Worm (Caenorhabditis elegans) whole organism, L4 larva: ENCODE results near the gene hex-2.

ENCODE experiments used
- F10B5.3 ChIP-seq: sonication (generic microtip); optimal IDR thresholded peaks from 2 replicates; lab custom pipeline; 2016; ENCODE audit warnings: mild to moderate bottlenecking, missing genetic modification characterization, missing compliant biosample characterization
- F37D6.2 ChIP-seq: sonication (generic microtip); optimal IDR thresholded peaks from 2 replicates; lab custom pipeline; 2016; ENCODE audit warnings: mild to moderate bottlenecking, missing genetic modification characterization, missing compliant biosample characterization
- F49E8.2 ChIP-seq: sonication (generic microtip); optimal IDR thresholded peaks from 2 replicates; lab custom pipeline; 2016; ENCODE audit warnings: missing compliant biosample characterization, mild to moderate bottlenecking, missing genetic modification characterization, borderline replicate concordance
- Y5F2A.4 ChIP-seq: fragments of 200-800 bp; sonication (Bioruptor generic); optimal IDR thresholded peaks from 2 replicates; lab custom pipeline; 2018; ENCODE audit warnings: mild to moderate bottlenecking, missing genetic modification characterization, missing compliant biosample characterization
- ZK546.5 ChIP-seq, 2 experiments: sonication (generic microtip); optimal IDR thresholded peaks; 2 replicates each; lab custom pipeline; 2017; ENCODE audit warnings: missing biosample characterization in 2 of 2, missing genetic modification characterization in 2 of 2
- aha-1 ChIP-seq: fragments of 150-350 bp; peaks from one replicate; lab custom pipeline; 2014; ENCODE audit warnings: missing biosample characterization, missing genetic modification characterization
- aly-2 ChIP-seq: sonication (generic microtip); optimal IDR thresholded peaks from 2 replicates; lab custom pipeline; 2018; ENCODE audit warnings: missing biosample characterization, missing genetic modification characterization
- ama-1 ChIP-seq: fragments of 150-350 bp; optimal IDR thresholded peaks from 2 replicates; lab custom pipeline; 2014; ENCODE audit warnings: inconsistent platforms, mixed read lengths
- arid-1 ChIP-seq: fragments of 200-800 bp; sonication (Bioruptor generic); conservative IDR thresholded peaks from 2 replicates; pipeline ENCODE4 v1.3.6; 2022; ENCODE audit warnings: missing genetic modification reagents, missing genetic modification characterization, missing compliant biosample characterization
- ceh-82 ChIP-seq: sonication (generic microtip); optimal IDR thresholded peaks from 2 replicates; lab custom pipeline; 2017; ENCODE audit warnings: missing biosample characterization, missing genetic modification characterization
- ces-1 ChIP-seq: fragments of 150-350 bp; sonication (generic microtip); optimal IDR thresholded peaks from 4 replicates; lab custom pipeline; 2014; ENCODE audit warnings: missing biosample characterization, missing genetic modification reagents, missing genetic modification characterization
- ctbp-1 ChIP-seq: fragments of 200-800 bp; sonication (Bioruptor generic); IDR thresholded peaks from 2 replicates; pipeline ENCODE4 v1.3.6; 2022; ENCODE audit warnings: missing genetic modification reagents, missing genetic modification characterization, missing compliant biosample characterization
- daf-16 ChIP-seq, 3 experiments: sonication (generic microtip); optimal IDR thresholded peaks; 2 replicates each; lab custom pipeline; 2016 to 2017; ENCODE audit warnings: missing genetic modification characterization in 3 of 3, missing genetic modification reagents in 3 of 3, mild to moderate bottlenecking in 2 of 3, missing compliant biosample characterization in 2 of 3, missing biosample characterization in 1 of 3, moderate library complexity in 1 of 3
- daf-19 ChIP-seq: fragments of 200-800 bp; sonication (Bioruptor generic); conservative IDR thresholded peaks from 2 replicates; pipeline ENCODE4 v1.3.6; 2022; ENCODE audit warnings: missing genetic modification characterization, missing compliant biosample characterization
- daf-8 ChIP-seq: fragments of 200-800 bp; sonication (Bioruptor generic); IDR thresholded peaks from 2 replicates; pipeline ENCODE4 v1.3.6; 2022; ENCODE audit warnings: missing genetic modification characterization, missing compliant biosample characterization
- dmd-6 ChIP-seq: fragments of 200-800 bp; sonication (Bioruptor generic); IDR thresholded peaks from 2 replicates; pipeline ENCODE4 v1.3.6; 2022; ENCODE audit warnings: missing genetic modification reagents, missing genetic modification characterization, missing compliant biosample characterization
- fkh-10 ChIP-seq: fragments of 150-350 bp; optimal IDR thresholded peaks from 2 replicates; lab custom pipeline; 2014; ENCODE audit warnings: missing biosample characterization, missing genetic modification reagents, missing genetic modification characterization
- hlh-11 ChIP-seq: fragments of 200-800 bp; sonication (Bioruptor generic); optimal IDR thresholded peaks from 2 replicates; lab custom pipeline; 2018; ENCODE audit warnings: mild to moderate bottlenecking, missing genetic modification characterization, missing compliant biosample characterization
- hlh-30 ChIP-seq: sonication (generic microtip); optimal IDR thresholded peaks from 2 replicates; lab custom pipeline; 2017; ENCODE audit warnings: antibody characterized with exemption, mild to moderate bottlenecking, missing genetic modification characterization, missing compliant biosample characterization; ENCODE audit not compliant: insufficient read depth
- lim-7 ChIP-seq: fragments of 200-800 bp; sonication (Bioruptor generic); IDR thresholded peaks from 2 replicates; pipeline ENCODE4 v1.3.6; 2022; ENCODE audit warnings: missing genetic modification characterization, missing compliant biosample characterization
- lin-38 ChIP-seq: fragments of 200-800 bp; sonication (Bioruptor generic); IDR thresholded peaks from 2 replicates; pipeline ENCODE4 v1.3.6; 2022; ENCODE audit warnings: missing genetic modification reagents, missing genetic modification characterization, missing compliant biosample characterization
- lin-39 ChIP-seq: fragments of 150-350 bp; optimal IDR thresholded peaks from 2 replicates; lab custom pipeline; 2014; ENCODE audit warnings: missing biosample characterization, missing genetic modification reagents, missing genetic modification characterization
- lsy-2 ChIP-seq, 2 experiments: fragments of 150-350 bp in 1 of 2; sonication (generic microtip) in 1 of 2; optimal IDR thresholded peaks; 2 replicates each; lab custom pipeline; 2014 to 2017; ENCODE audit warnings: missing biosample characterization in 2 of 2, missing genetic modification characterization in 2 of 2
- mdl-1 ChIP-seq, 2 experiments: fragments of 150-350 bp in 1 of 2; sonication (generic microtip) in 1 of 2; optimal IDR thresholded peaks; 2 replicates each; lab custom pipeline; 2014 to 2017; ENCODE audit warnings: missing biosample characterization in 2 of 2, missing genetic modification characterization in 2 of 2
- mep-1 ChIP-seq: fragments of 150-350 bp; sonication (generic microtip); optimal IDR thresholded peaks from 3 replicates; lab custom pipeline; 2014; ENCODE audit warnings: missing biosample characterization, missing genetic modification characterization
- mes-2 ChIP-seq: sonication (generic microtip); optimal IDR thresholded peaks from 2 replicates; lab custom pipeline; 2016; ENCODE audit warnings: missing genotype, mild to moderate bottlenecking, missing genetic modification characterization, missing compliant biosample characterization; ENCODE audit not compliant: poor library complexity, severe bottlenecking
- mxl-3 ChIP-seq: fragments of 200-800 bp; sonication (Bioruptor generic); optimal IDR thresholded peaks from 2 replicates; lab custom pipeline; 2018; ENCODE audit warnings: mild to moderate bottlenecking, missing genetic modification characterization, missing compliant biosample characterization
- nhr-25 ChIP-seq: sonication (generic microtip); optimal IDR thresholded peaks from 2 replicates; lab custom pipeline; 2017; ENCODE audit warnings: missing genetic modification characterization, mild to moderate bottlenecking, missing compliant biosample characterization, antibody characterized with exemption, moderate library complexity, borderline replicate concordance; ENCODE audit not compliant: insufficient read depth
- nhr-28 ChIP-seq: fragments of 150-350 bp; optimal IDR thresholded peaks from 2 replicates; lab custom pipeline; 2014; ENCODE audit warnings: missing biosample characterization, missing genetic modification characterization
- saeg-2 ChIP-seq: fragments of 200-800 bp; sonication (Bioruptor generic); IDR thresholded peaks from 2 replicates; pipeline ENCODE4 v1.3.6; 2022; ENCODE audit warnings: missing genetic modification reagents, missing genetic modification characterization, missing compliant biosample characterization
- spr-1 ChIP-seq: sonication (generic microtip); optimal IDR thresholded peaks from 2 replicates; lab custom pipeline; 2016; ENCODE audit warnings: mild to moderate bottlenecking, missing genetic modification characterization, missing compliant biosample characterization
- spr-3 ChIP-seq: fragments of 200-800 bp; sonication (Bioruptor generic); optimal IDR thresholded peaks from 2 replicates; lab custom pipeline; 2018; ENCODE audit warnings: mild to moderate bottlenecking, missing genetic modification characterization, missing compliant biosample characterization
- tra-1 ChIP-seq: fragments of 200-800 bp; sonication (Bioruptor generic); IDR thresholded peaks from 2 replicates; pipeline ENCODE4 v1.3.6; 2022; ENCODE audit warnings: missing genetic modification reagents, missing genetic modification characterization, missing compliant biosample characterization
- unc-62 ChIP-seq, 3 experiments: fragments of 150-350 bp in 1 of 3; sonication (generic microtip); optimal IDR thresholded peaks in 2 of 3; peaks in 1 of 3; 1 replicate in 1 of 3; 2 replicates in 2 of 3; lab custom pipeline; 2014 to 2017; ENCODE audit warnings: missing biosample characterization in 3 of 3, missing genetic modification characterization in 3 of 3, missing genetic modification reagents in 3 of 3, missing genotype in 1 of 3
- zfp-2 ChIP-seq: sonication (generic microtip); optimal IDR thresholded peaks from 2 replicates; lab custom pipeline; 2016; ENCODE audit warnings: mild to moderate bottlenecking, missing genetic modification characterization, missing compliant biosample characterization
- ztf-11 ChIP-seq: fragments of 150-350 bp; optimal IDR thresholded peaks from 2 replicates; lab custom pipeline; 2014; ENCODE audit warnings: missing biosample characterization, missing genetic modification characterization
- ztf-7 ChIP-seq: fragments of 150-350 bp; optimal IDR thresholded peaks from 2 replicates; lab custom pipeline; 2014; ENCODE audit warnings: missing biosample characterization, missing genetic modification characterization

The hex-2 gene

ce11 chrV:5684534-5684933, 30.3 kb downstream of the hex-2 start, which contains the start of the genes hmgs-1 and F25B4.4 (continued):
- TF ChIP-seq mep-1 (peak; percentile 95), ZK546.5 (tag; optimal IDR thresholded peaks at IDR 0.05; lab: Kevin White, UChicago) (peak in 1 of 2 experiments; percentile 21), mdl-1 (tag; optimal IDR thresholded peaks at IDR 0.05; lab: Kevin White, UChicago) (peak in 1 of 2 experiments; percentile 72), daf-8 (GFP tag; lab: Robert Waterston, UW) (no peak), ctbp-1 (GFP tag; lab: Robert Waterston, UW) (peak; percentile 62), spr-1 (tag; lab: Kevin White, UChicago) (peak; percentile 48), ama-1 (lab: Kevin White, UChicago) (peak; percentile 62), Y5F2A.4 (GFP tag; lab: Kevin White, UChicago) (no peak), ces-1 (GFP tag; lab: Kevin White, UChicago) (peak; percentile 7), daf-19 (GFP tag; lab: Robert Waterston, UW) (no peak), ztf-11 (tag; lab: Kevin White, UChicago) (no peak), F10B5.3 (no peak)

DNA sequence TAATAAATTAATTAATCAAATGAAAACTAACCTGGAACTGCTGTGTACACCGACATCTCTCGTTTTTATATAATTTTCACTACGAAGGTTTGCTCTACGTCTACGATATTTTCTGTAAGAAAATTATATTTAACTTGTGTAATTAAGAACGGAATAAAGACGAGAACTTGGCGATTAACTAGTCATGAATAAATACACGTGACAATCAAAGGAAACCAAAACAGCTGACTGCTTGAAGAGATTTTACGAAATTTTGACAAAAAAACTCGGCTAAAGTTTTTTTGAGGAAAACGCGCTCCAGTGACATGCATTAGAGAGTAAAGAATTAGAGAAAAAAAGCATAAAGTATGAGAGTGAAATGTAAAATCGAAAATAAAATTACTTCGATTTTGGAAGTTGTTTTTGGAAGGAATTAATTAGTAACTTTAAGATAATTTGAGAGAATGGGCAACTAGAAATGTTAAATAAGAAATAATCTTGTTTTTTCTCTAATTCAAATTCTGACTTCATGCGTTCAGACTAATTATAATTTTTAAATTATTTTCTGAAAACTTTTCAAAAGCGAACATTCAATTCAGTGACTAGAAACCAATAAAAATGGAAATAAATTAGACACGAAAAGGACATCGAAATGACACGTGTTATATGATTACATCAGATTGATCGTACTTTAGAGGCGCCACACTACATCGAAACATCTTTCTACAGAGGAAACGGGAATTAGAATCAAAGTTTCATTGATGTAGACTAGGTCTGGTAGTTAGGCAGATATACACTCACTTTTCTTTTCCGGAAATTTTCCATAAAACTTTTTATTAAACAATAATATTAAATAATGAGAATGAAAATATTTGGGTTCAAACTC, 33.1 kb downstream of the hex-2 start, which contains the start of gene F25B4.7:
Gene F25B4.7 (minus strand): TSS at position 112 of the 865 bp plus-strand sequence.
- TF ChIP-seq lsy-2 (tag; optimal IDR thresholded peaks at IDR 0.05; lab: Kevin White, UChicago) (peak in 1 of 2 experiments; percentile 13), fkh-10 (GFP tag; lab: Kevin White, UChicago) (no peak), spr-3 (GFP tag; lab: Kevin White, UChicago) (no peak), zfp-2 (tag; lab: Kevin White, UChicago) (no peak), aha-1 (tag; lab: Kevin White, UChicago) (peak; percentile 71), lin-38 (GFP tag; lab: Robert Waterston, UW) (peak; percentile 45), arid-1 (GFP tag; lab: Robert Waterston, UW) (no peak), mdl-1 (tag; optimal IDR thresholded peaks at IDR 0.05; lab: Kevin White, UChicago) (peak in 1 of 2 experiments; percentile 64), nhr-25 (no peak), hlh-11 (tag; lab: Kevin White, UChicago) (peak; percentile 11), tra-1 (GFP tag; lab: Robert Waterston, UW) (no peak), F49E8.2 (tag; lab: Kevin White, UChicago) (no peak), lin-39 (tag; lab: Kevin White, UChicago) (no peak), unc-62 (GFP tag; optimal IDR thresholded peaks at IDR 0.05 in 1 of 2; lab: Kevin White, UChicago) (peak in 1 of 2 experiments; percentile 43), unc-62 (tag; optimal IDR thresholded peaks at IDR 0.05; lab: Kevin White, UChicago) (no peak), hlh-30 (tag; lab: Kevin White, UChicago) (peak; percentile 50), daf-16 (GFP tag; optimal IDR thresholded peaks at IDR 0.05; lab: Kevin White, UChicago) (no peak), daf-16 (tag; optimal IDR thresholded peaks at IDR 0.05; lab: Kevin White, UChicago) (peak; percentile 21), aly-2 (tag; lab: Kevin White, UChicago) (no peak), dmd-6 (GFP tag; lab: Robert Waterston, UW) (0 out of 2 replicates have a peak, but pooled peaks have one; percentile 27), mes-2 (peak; percentile 31), mxl-3 (peak; percentile 44), F37D6.2 (tag; lab: Kevin White, UChicago) (no peak), ctbp-1 (GFP tag; lab: Robert Waterston, UW) (no peak), ztf-7 (peak; percentile 54), saeg-2 (GFP tag; lab: Robert Waterston, UW) (no peak), ceh-82 (tag; lab: Kevin White, UChicago) (no peak), lim-7 (no peak), nhr-28 (peak; percentile 55)
